Fruit fly (Drosophila melanogaster) whole organism, embryonic: Measurements from ENCODE around the gene CG5665.

Source experiments
- Abd-B ChIP-seq: fragments of 200-800 bp; sonication (Bioruptor generic); optimal IDR thresholded peaks from 2 replicates; lab custom pipeline; 2018; ENCODE audit warnings: missing biosample characterization, mild to moderate bottlenecking, missing genetic modification characterization, moderate library complexity
- Asciz ChIP-seq: fragments of 200-800 bp; sonication (Bioruptor generic); optimal IDR thresholded peaks from 2 replicates; lab custom pipeline; 2017; ENCODE audit warnings: missing biosample characterization, mild to moderate bottlenecking, missing genetic modification characterization, missing genetic modification reagents
- C15 ChIP-seq: fragments of 200-800 bp; sonication (Bioruptor generic); IDR thresholded peaks from 3 replicates; pipeline ENCODE4 v1.3.6; 2022; ENCODE audit warnings: missing biosample characterization, missing genetic modification characterization
- CG12219 ChIP-seq: fragments of 200-800 bp; sonication (Bioruptor generic); optimal IDR thresholded peaks from 3 replicates; lab custom pipeline; 2018; ENCODE audit warnings: missing biosample characterization, mild to moderate bottlenecking, missing genetic modification characterization
- CG13296 ChIP-seq: fragments of 200-800 bp; sonication (Bioruptor generic); optimal IDR thresholded peaks from 3 replicates; lab custom pipeline; 2018; ENCODE audit warnings: missing biosample characterization, mild to moderate bottlenecking, missing genetic modification characterization
- CG16779 ChIP-seq: fragments of 200-800 bp; sonication (Bioruptor generic); IDR thresholded peaks from 2 replicates; pipeline ENCODE4 v1.3.6; 2022; ENCODE audit warnings: missing biosample characterization, missing genetic modification characterization
- CG18262 ChIP-seq: fragments of 200-800 bp; optimal IDR thresholded peaks from 3 replicates; lab custom pipeline; 2019; ENCODE audit warnings: missing biosample characterization, mild to moderate bottlenecking, missing genetic modification characterization, moderate library complexity
- CG18764 ChIP-seq: fragments of 200-800 bp; sonication (Bioruptor generic); optimal IDR thresholded peaks from 3 replicates; lab custom pipeline; 2016; ENCODE audit warnings: missing biosample characterization, missing genetic modification characterization
- CG2120 ChIP-seq: fragments of 200-800 bp; sonication (Bioruptor generic); optimal IDR thresholded peaks from 3 replicates; lab custom pipeline; 2016; ENCODE audit warnings: missing biosample characterization, missing genetic modification characterization
- CG2199 ChIP-seq: fragments of 200-800 bp; sonication (Bioruptor generic); IDR thresholded peaks from 3 replicates; pipeline ENCODE4 v1.3.6; 2022; ENCODE audit warnings: missing biosample characterization, missing genetic modification characterization
- CG2202 ChIP-seq: fragments of 200-800 bp; sonication (Bioruptor generic); optimal IDR thresholded peaks from 2 replicates; lab custom pipeline; 2018; ENCODE audit warnings: missing biosample characterization, mild to moderate bottlenecking, missing genetic modification characterization
- CG31224 ChIP-seq: fragments of 200-800 bp; sonication (Bioruptor generic); IDR thresholded peaks from 2 replicates; pipeline ENCODE4 v1.3.6; 2022; ENCODE audit warnings: missing biosample characterization, missing genetic modification characterization
- CG32772 ChIP-seq: fragments of 200-800 bp; sonication (Bioruptor generic); IDR thresholded peaks from 2 replicates; pipeline ENCODE4 v1.3.6; 2022; ENCODE audit warnings: missing biosample characterization, missing genetic modification characterization
- CG3995 ChIP-seq: fragments of 200-800 bp; sonication (Bioruptor generic); optimal IDR thresholded peaks from 3 replicates; lab custom pipeline; 2016; ENCODE audit warnings: missing biosample characterization, missing genetic modification characterization
- CG4282 ChIP-seq: fragments of 200-800 bp; sonication (Bioruptor generic); optimal IDR thresholded peaks from 2 replicates; lab custom pipeline; 2016; ENCODE audit warnings: missing biosample characterization, missing genetic modification characterization
- CG6689 ChIP-seq: fragments of 200-800 bp; sonication (Bioruptor generic); IDR thresholded peaks from 2 replicates; pipeline ENCODE4 v1.3.6; 2022; ENCODE audit warnings: missing biosample characterization, missing genetic modification characterization
- CG7786 ChIP-seq: fragments of 200-800 bp; sonication (Bioruptor generic); optimal IDR thresholded peaks from 2 replicates; lab custom pipeline; 2016; ENCODE audit warnings: missing biosample characterization, missing genetic modification characterization
- CG8089 ChIP-seq: fragments of 200-800 bp; sonication (Bioruptor generic); optimal IDR thresholded peaks from 3 replicates; lab custom pipeline; 2016; ENCODE audit warnings: missing biosample characterization, missing genetic modification characterization
- CG9609 ChIP-seq: fragments of 200-800 bp; sonication (Bioruptor generic); optimal IDR thresholded peaks from 3 replicates; lab custom pipeline; 2016; ENCODE audit warnings: missing biosample characterization, missing genetic modification characterization
- CG9932 ChIP-seq: fragments of 200-800 bp; sonication (Bioruptor generic); IDR thresholded peaks from 2 replicates; pipeline ENCODE4 v1.3.6; 2022; ENCODE audit warnings: missing biosample characterization, missing genetic modification characterization
- Camta ChIP-seq: fragments of 200-800 bp; sonication (Bioruptor generic); optimal IDR thresholded peaks from 2 replicates; lab custom pipeline; 2016; ENCODE audit warnings: missing biosample characterization, missing genetic modification characterization
- Ets97D ChIP-seq: fragments of 200-800 bp; sonication (Bioruptor generic); optimal IDR thresholded peaks from 3 replicates; lab custom pipeline; 2016; ENCODE audit warnings: missing biosample characterization, missing genetic modification characterization
- GATAe ChIP-seq: fragments of 200-800 bp; sonication (Bioruptor generic); conservative IDR thresholded peaks from 2 replicates; pipeline ENCODE4 v1.3.6; 2022; ENCODE audit warnings: missing biosample characterization, missing genetic modification characterization
- Lim3 ChIP-seq: fragments of 200-800 bp; sonication (Bioruptor generic); IDR thresholded peaks from 2 replicates; pipeline ENCODE4 v1.3.6; 2022; ENCODE audit warnings: missing biosample characterization, missing genetic modification characterization
- Lpt ChIP-seq: fragments of >200 bp; optimal IDR thresholded peaks from 2 replicates; lab custom pipeline; 2018; ENCODE audit warnings: missing biosample characterization, missing genetic modification characterization
- Mad ChIP-seq: fragments of 200-800 bp; sonication (Bioruptor generic); optimal IDR thresholded peaks from 2 replicates; lab custom pipeline; 2016; ENCODE audit warnings: missing biosample characterization, missing genetic modification characterization
- PHDP ChIP-seq: fragments of 200-800 bp; sonication (Bioruptor generic); optimal IDR thresholded peaks from 3 replicates; lab custom pipeline; 2018; ENCODE audit warnings: missing biosample characterization, mild to moderate bottlenecking, missing genetic modification characterization, moderate library complexity
- Sox100B ChIP-seq: fragments of 200-800 bp; sonication (Bioruptor generic); optimal IDR thresholded peaks from 3 replicates; lab custom pipeline; 2018; ENCODE audit warnings: missing biosample characterization, mild to moderate bottlenecking, missing genetic modification characterization
- Taf1 ChIP-seq: fragments of 200-800 bp; sonication (Bioruptor generic); IDR thresholded peaks from 2 replicates; pipeline ENCODE4 v1.3.6; 2022; ENCODE audit warnings: missing biosample characterization, missing genetic modification characterization
- YL-1 ChIP-seq: fragments of 200-800 bp; sonication (Bioruptor generic); optimal IDR thresholded peaks from 3 replicates; lab custom pipeline; 2017; ENCODE audit warnings: missing biosample characterization, mild to moderate bottlenecking, missing genetic modification characterization
- aop ChIP-seq: fragments of 200-800 bp; sonication (Bioruptor generic); IDR thresholded peaks from 2 replicates; pipeline ENCODE4 v1.3.6; 2022; ENCODE audit warnings: missing biosample characterization, missing genetic modification characterization
- chn ChIP-seq: fragments of 200-800 bp; sonication (Bioruptor generic); optimal IDR thresholded peaks from 2 replicates; lab custom pipeline; 2016; ENCODE audit warnings: missing biosample characterization, missing genetic modification characterization
- corto ChIP-seq: fragments of 200-800 bp; sonication (Bioruptor generic); optimal IDR thresholded peaks from 2 replicates; lab custom pipeline; 2016; ENCODE audit warnings: missing biosample characterization, mild to moderate bottlenecking, missing genetic modification characterization, moderate library complexity
- croc ChIP-seq: fragments of 200-800 bp; sonication (Bioruptor generic); conservative IDR thresholded peaks from 3 replicates; pipeline ENCODE4 v1.3.6; 2022; ENCODE audit warnings: missing biosample characterization, missing genetic modification characterization
- ewg ChIP-seq: fragments of 200-800 bp; sonication (Bioruptor generic); optimal IDR thresholded peaks from 3 replicates; lab custom pipeline; 2017; ENCODE audit warnings: mild to moderate bottlenecking, missing biosample characterization, missing genetic modification reagents, missing genetic modification characterization
- gfzf ChIP-seq: fragments of 200-800 bp; sonication (Bioruptor generic); optimal IDR thresholded peaks from 2 replicates; lab custom pipeline; 2016; ENCODE audit warnings: missing biosample characterization, mild to moderate bottlenecking, missing genetic modification characterization, moderate library complexity
- mld ChIP-seq: fragments of 200-800 bp; sonication (Bioruptor generic); IDR thresholded peaks from 3 replicates; pipeline ENCODE4 v1.3.6; 2022; ENCODE audit warnings: missing biosample characterization, missing genetic modification characterization; ENCODE audit not compliant: partially characterized antibody
- nerfin-2 ChIP-seq: fragments of 200-800 bp; sonication (Bioruptor generic); IDR thresholded peaks from 2 replicates; pipeline ENCODE4 v1.3.6; 2022; ENCODE audit warnings: missing biosample characterization, missing genetic modification characterization; ENCODE audit not compliant: partially characterized antibody
- pho ChIP-seq: fragments of 200-800 bp; sonication (Bioruptor generic); optimal IDR thresholded peaks from 2 replicates; lab custom pipeline; 2016; ENCODE audit warnings: missing biosample characterization, missing genetic modification characterization
- prd ChIP-seq, 3 experiments: fragments of >200 bp in 2 of 3; fragments of 200-800 bp in 1 of 3; sonication (Bioruptor generic) in 1 of 3; optimal IDR thresholded peaks in 2 of 3; IDR thresholded peaks in 1 of 3; 2 replicates in 2 of 3; 3 replicates in 1 of 3; pipeline versions ENCODE4 v1.3.6 to Lab custom; 2017 to 2022; ENCODE audit warnings: missing biosample characterization in 1 of 3, missing genetic modification characterization in 1 of 3
- repo ChIP-seq: fragments of 200-800 bp; sonication (Bioruptor generic); optimal IDR thresholded peaks from 2 replicates; lab custom pipeline; 2016; ENCODE audit warnings: missing biosample characterization, missing genetic modification characterization
- salm ChIP-seq: fragments of 200-800 bp; sonication (Bioruptor generic); optimal IDR thresholded peaks from 2 replicates; lab custom pipeline; 2018; ENCODE audit warnings: missing biosample characterization, mild to moderate bottlenecking, missing genetic modification characterization
- so ChIP-seq: fragments of 200-800 bp; sonication (Bioruptor generic); IDR thresholded peaks from 3 replicates; pipeline ENCODE4 v1.3.6; 2022; ENCODE audit warnings: missing biosample characterization, missing genetic modification characterization
- ssp ChIP-seq: fragments of 200-800 bp; sonication (Bioruptor generic); IDR thresholded peaks from 2 replicates; pipeline ENCODE4 v1.3.6; 2022; ENCODE audit warnings: missing biosample characterization, missing genetic modification characterization
- tap ChIP-seq: fragments of 200-800 bp; optimal IDR thresholded peaks from 3 replicates; lab custom pipeline; 2019; ENCODE audit warnings: missing biosample characterization, mild to moderate bottlenecking, missing genetic modification characterization, moderate library complexity
- tna ChIP-seq: fragments of 200-800 bp; sonication (Bioruptor generic); IDR thresholded peaks from 2 replicates; pipeline ENCODE4 v1.3.6; 2022; ENCODE audit warnings: missing biosample characterization, missing genetic modification characterization; ENCODE audit not compliant: partially characterized antibody
- unc-4 ChIP-seq: fragments of 200-800 bp; sonication (Bioruptor generic); IDR thresholded peaks from 2 replicates; pipeline ENCODE4 v1.3.6; 2022; ENCODE audit warnings: missing biosample characterization, missing genetic modification characterization; ENCODE audit not compliant: partially characterized antibody
- unpg ChIP-seq: fragments of 200-800 bp; sonication (Bioruptor generic); optimal IDR thresholded peaks from 3 replicates; lab custom pipeline; 2018; ENCODE audit warnings: missing biosample characterization, mild to moderate bottlenecking, missing genetic modification characterization, moderate library complexity
- wdn ChIP-seq: fragments of 200-800 bp; sonication (Bioruptor generic); IDR thresholded peaks from 2 replicates; pipeline ENCODE4 v1.3.6; 2022; ENCODE audit warnings: missing biosample characterization, missing genetic modification characterization

CG5665 gene

DNA sequence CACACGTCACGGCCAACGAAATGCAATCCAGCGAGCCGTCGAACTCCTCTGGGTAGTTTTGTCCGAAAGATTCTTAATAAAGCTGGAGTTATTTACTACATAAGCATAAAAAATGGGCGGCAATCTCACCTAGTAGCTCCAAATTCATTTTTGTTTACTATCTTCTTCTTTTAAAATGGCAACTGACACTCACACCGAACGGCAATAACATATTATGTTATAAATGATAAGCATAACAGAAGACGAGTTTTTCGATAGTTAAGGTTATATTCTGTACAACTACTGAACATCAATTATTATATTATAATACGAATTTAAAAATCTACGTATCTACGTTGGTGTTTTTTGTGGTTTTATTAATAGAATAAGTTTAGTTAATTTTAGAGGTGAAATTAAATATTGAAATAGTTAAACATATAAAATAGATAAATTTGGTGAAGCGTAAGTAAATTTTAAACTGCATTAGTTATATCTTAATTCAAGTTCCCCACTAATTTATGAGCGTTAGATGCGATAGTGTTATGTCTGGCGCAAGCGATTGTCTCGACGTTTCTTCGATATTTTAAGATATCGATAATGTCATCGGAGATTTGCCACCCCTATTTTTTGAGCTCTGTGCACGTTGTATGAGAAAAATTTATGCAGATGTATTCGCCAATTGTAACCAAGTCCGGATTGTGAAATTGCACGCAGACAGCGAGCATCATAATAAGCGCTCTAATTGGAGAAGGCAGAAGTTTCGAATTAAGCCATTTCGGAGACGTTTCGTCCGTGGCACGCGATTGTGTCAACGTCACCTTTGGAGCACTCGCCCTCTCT lies 10.3 kb upstream of the CG5665 start, which contains the start of the genes Rbbp5 and eRF1 (continued):
- TF ChIP-seq Mad (GFP tag; lab: Kevin White, UChicago) = peak; percentile 54
- TF ChIP-seq prd (optimal IDR thresholded peaks at IDR 0.05; lab: Kevin White, UChicago) = no peak
- TF ChIP-seq prd (GFP tag; IDR thresholded peaks at IDR 0.05; lab: Robert Waterston, UW) = peak; percentile 88
- TF ChIP-seq CG2199 (GFP tag; lab: Robert Waterston, UW) = no peak
- TF ChIP-seq ssp (GFP tag; lab: Robert Waterston, UW) = no peak; the same call in 1 of the 2 replicates
- peak; percentile 81 for TF ChIP-seq CG6689 (GFP tag; lab: Robert Waterston, UW)
- TF ChIP-seq unc-4 = peak; percentile 83
- TF ChIP-seq CG2120 (GFP tag; lab: Kevin White, UChicago) = peak; percentile 87
- TF ChIP-seq Lim3 (GFP tag; lab: Robert Waterston, UW) = no peak
- peak; percentile 27; the same call in 1 of the 3 replicates for TF ChIP-seq croc (GFP tag; lab: Robert Waterston, UW)
- TF ChIP-seq CG8089 (GFP tag; lab: Kevin White, UChicago) = peak; percentile 44
- TF ChIP-seq gfzf (GFP tag; lab: Kevin White, UChicago) = no peak
- peak; percentile 84 for TF ChIP-seq CG32772
- peak; percentile 47 for TF ChIP-seq YL-1 (GFP tag; lab: Kevin White, UChicago)
- TF ChIP-seq Taf1 = peak; percentile 70
- TF ChIP-seq CG7786 = peak; percentile 56
- no peak for TF ChIP-seq so (GFP tag; lab: Robert Waterston, UW)
- TF ChIP-seq unpg (GFP tag; lab: Kevin White, UChicago) = peak; percentile 73
- TF ChIP-seq CG12219 (GFP tag; lab: Kevin White, UChicago) = no peak
- peak; percentile 30 for TF ChIP-seq Camta (GFP tag; lab: Kevin White, UChicago)
- TF ChIP-seq CG3995 (GFP tag; lab: Kevin White, UChicago) = peak; percentile 25
- TF ChIP-seq Abd-B (GFP tag; lab: Kevin White, UChicago) = peak; percentile 72
- TF ChIP-seq salm = no peak
- TF ChIP-seq CG13296 (GFP tag; lab: Kevin White, UChicago) = peak; percentile 39
- TF ChIP-seq aop = no peak
- peak; percentile 66 for TF ChIP-seq wdn (GFP tag; lab: Robert Waterston, UW)
- no peak for TF ChIP-seq repo (GFP tag; lab: Kevin White, UChicago)
- peak; percentile 50; the same call in 1 of the 2 replicates for TF ChIP-seq GATAe (GFP tag; lab: Robert Waterston, UW)
- no peak for TF ChIP-seq CG4282
- TF ChIP-seq CG9609 (GFP tag; lab: Kevin White, UChicago) = peak; percentile 55
- peak; percentile 91 for TF ChIP-seq mld (GFP tag; lab: Robert Waterston, UW)
- peak; percentile 73 for TF ChIP-seq PHDP (tag; lab: Kevin White, UChicago)
- peak; percentile 66; the same call in 1 of the 3 replicates for TF ChIP-seq C15 (GFP tag; lab: Robert Waterston, UW)
- TF ChIP-seq nerfin-2 (GFP tag; lab: Robert Waterston, UW) = peak; percentile 87
- TF ChIP-seq CG31224 (GFP tag; lab: Robert Waterston, UW) = no peak; the same call in 1 of the 2 replicates
- TF ChIP-seq Asciz = no peak
- no peak for TF ChIP-seq Sox100B (GFP tag; lab: Kevin White, UChicago)
- no peak for TF ChIP-seq CG16779 (GFP tag; lab: Robert Waterston, UW)
- peak; percentile 75 for TF ChIP-seq tna (GFP tag; lab: Robert Waterston, UW)
- no peak for TF ChIP-seq tap (tag; lab: Kevin White, UChicago)
- peak; percentile 53 for TF ChIP-seq corto (GFP tag; lab: Kevin White, UChicago)
- TF ChIP-seq CG18262 (tag; lab: Kevin White, UChicago) = peak; percentile 78
- no peak for TF ChIP-seq CG2202 (tag; lab: Kevin White, UChicago)
- peak; percentile 71 for TF ChIP-seq CG18764 (GFP tag; lab: Kevin White, UChicago)
- no peak for TF ChIP-seq Lpt (GFP tag; lab: Kevin White, UChicago)
- peak; percentile 71 for TF ChIP-seq chn
- TF ChIP-seq ewg = peak; percentile 48
- TF ChIP-seq CG9932 (GFP tag; lab: Robert Waterston, UW) = peak; percentile 96
- peak; percentile 54 for TF ChIP-seq Ets97D (GFP tag; lab: Kevin White, UChicago)
- TF ChIP-seq pho (GFP tag; lab: Kevin White, UChicago) = peak; percentile 61
